Fruit fly (Drosophila melanogaster) whole organism, pupa: Measurements from ENCODE around the gene CG31016.

ENCODE experiments used
- CG10348 ChIP-seq: fragments of 200-800 bp; sonication (Bioruptor generic); IDR thresholded peaks from 2 replicates; pipeline ENCODE4 v1.3.6; 2022; ENCODE audit warnings: missing biosample characterization, missing genetic modification characterization
- CG12605 ChIP-seq: fragments of 200-800 bp; sonication (Bioruptor generic); IDR thresholded peaks from 2 replicates; pipeline ENCODE4 v1.3.6; 2022; ENCODE audit warnings: missing biosample characterization, missing genetic modification characterization
- CG13204 ChIP-seq: fragments of 200-800 bp; sonication (Bioruptor generic); optimal IDR thresholded peaks from 2 replicates; lab custom pipeline; 2018; ENCODE audit warnings: missing biosample characterization, mild to moderate bottlenecking, missing genetic modification characterization, moderate library complexity
- CG14655 ChIP-seq: fragments of 200-800 bp; sonication (Bioruptor generic); optimal IDR thresholded peaks from 3 replicates; lab custom pipeline; 2017; ENCODE audit warnings: mild to moderate bottlenecking, missing biosample characterization, missing genetic modification reagents, missing genetic modification characterization
- CG15710 ChIP-seq: fragments of 200-800 bp; sonication (Bioruptor generic); optimal IDR thresholded peaks from 2 replicates; lab custom pipeline; 2018; ENCODE audit warnings: missing biosample characterization, mild to moderate bottlenecking, missing genetic modification characterization, moderate library complexity
- CG17806 ChIP-seq: fragments of 200-800 bp; sonication (Bioruptor generic); optimal IDR thresholded peaks from 2 replicates; lab custom pipeline; 2018; ENCODE audit warnings: missing biosample characterization, mild to moderate bottlenecking, missing genetic modification characterization, moderate library complexity
- CG32121 ChIP-seq: fragments of 200-800 bp; sonication (Bioruptor generic); IDR thresholded peaks from 2 replicates; pipeline ENCODE4 v1.3.6; 2022; ENCODE audit warnings: missing biosample characterization, missing genetic modification characterization
- CG34367 ChIP-seq: fragments of 200-800 bp; sonication (Bioruptor generic); optimal IDR thresholded peaks from 2 replicates; lab custom pipeline; 2018; ENCODE audit warnings: missing biosample characterization, mild to moderate bottlenecking, missing genetic modification characterization
- CG4496 ChIP-seq: fragments of 200-800 bp; sonication (Bioruptor generic); IDR thresholded peaks from 3 replicates; pipeline ENCODE4 v1.3.6; 2022; ENCODE audit warnings: missing biosample characterization, missing genetic modification characterization
- CG8159 ChIP-seq: fragments of 200-800 bp; sonication (Bioruptor generic); optimal IDR thresholded peaks from 3 replicates; lab custom pipeline; 2018; ENCODE audit warnings: missing biosample characterization, mild to moderate bottlenecking, missing genetic modification characterization, moderate library complexity
- CG8301 ChIP-seq: fragments of 200-800 bp; sonication (Bioruptor generic); optimal IDR thresholded peaks from 2 replicates; lab custom pipeline; 2018; ENCODE audit warnings: missing biosample characterization, mild to moderate bottlenecking, missing genetic modification characterization
- CG9948 ChIP-seq: fragments of 200-800 bp; sonication (Bioruptor generic); optimal IDR thresholded peaks from 2 replicates; lab custom pipeline; 2018; ENCODE audit warnings: missing biosample characterization, mild to moderate bottlenecking, missing genetic modification characterization, moderate library complexity
- D1 ChIP-seq: fragments of 200-800 bp; sonication (Bioruptor generic); optimal IDR thresholded peaks from 2 replicates; lab custom pipeline; 2018; ENCODE audit warnings: missing biosample characterization, mild to moderate bottlenecking, missing genetic modification characterization, moderate library complexity
- EcR ChIP-seq: fragments of 200-800 bp; sonication (Bioruptor generic); optimal IDR thresholded peaks from 3 replicates; lab custom pipeline; 2019; ENCODE audit warnings: missing biosample characterization, missing genetic modification characterization, mild to moderate bottlenecking, moderate library complexity, missing genetic modification reagents
- Ets98B ChIP-seq: fragments of 200-800 bp; sonication (Bioruptor generic); IDR thresholded peaks from 2 replicates; pipeline ENCODE4 v1.3.6; 2022; ENCODE audit warnings: missing biosample characterization, missing genetic modification characterization
- Pif1A ChIP-seq: fragments of 200-800 bp; sonication (Bioruptor generic); optimal IDR thresholded peaks from 3 replicates; lab custom pipeline; 2016; ENCODE audit warnings: missing biosample characterization, missing genetic modification characterization
- Pif1B ChIP-seq: fragments of 200-800 bp; sonication (Bioruptor generic); optimal IDR thresholded peaks from 3 replicates; lab custom pipeline; 2016; ENCODE audit warnings: missing biosample characterization, missing genetic modification characterization
- Snoo ChIP-seq: fragments of 200-800 bp; sonication (Bioruptor generic); optimal IDR thresholded peaks from 3 replicates; lab custom pipeline; 2017; ENCODE audit warnings: missing biosample characterization, mild to moderate bottlenecking, missing genetic modification characterization, inconsistent platforms
- fd96Ca ChIP-seq: fragments of 200-800 bp; sonication (Bioruptor generic); IDR thresholded peaks from 3 replicates; pipeline ENCODE4 v1.3.6; 2022; ENCODE audit warnings: missing biosample characterization, missing genetic modification characterization
- gl ChIP-seq: fragments of 200-800 bp; sonication (Bioruptor generic); optimal IDR thresholded peaks from 2 replicates; lab custom pipeline; 2018; ENCODE audit warnings: missing biosample characterization, mild to moderate bottlenecking, missing genetic modification characterization
- rn ChIP-seq: fragments of 200-800 bp; sonication (Bioruptor generic); IDR thresholded peaks from 2 replicates; pipeline ENCODE4 v1.3.6; 2022; ENCODE audit warnings: missing biosample characterization, missing genetic modification characterization

Gene CG31016

DNA sequence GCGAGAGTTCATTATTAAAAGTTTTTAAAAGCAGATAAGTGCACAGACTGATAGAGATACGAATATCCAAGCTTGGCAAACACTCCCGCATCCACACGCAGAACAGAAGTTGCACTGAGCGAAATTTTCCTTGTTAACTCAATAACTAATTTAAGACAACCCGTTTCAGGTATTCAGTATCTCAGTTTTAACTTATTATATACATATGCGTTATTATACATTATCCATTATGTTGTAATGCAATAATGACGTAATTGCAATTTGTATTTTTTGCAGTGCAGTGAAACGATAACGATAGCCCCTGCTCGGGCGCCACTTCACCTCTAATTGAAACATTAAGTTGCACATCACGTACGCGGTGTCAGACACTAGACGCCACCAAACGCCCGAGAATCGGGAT lies 37.3 kb downstream of the CG31016 start:
- TF ChIP-seq CG8159 (tag; lab: Kevin White, UChicago) = peak; percentile 13
- no peak for TF ChIP-seq gl (tag; lab: Kevin White, UChicago)
- TF ChIP-seq CG14655 (GFP tag; lab: Kevin White, UChicago) = peak; percentile 20

DNA sequence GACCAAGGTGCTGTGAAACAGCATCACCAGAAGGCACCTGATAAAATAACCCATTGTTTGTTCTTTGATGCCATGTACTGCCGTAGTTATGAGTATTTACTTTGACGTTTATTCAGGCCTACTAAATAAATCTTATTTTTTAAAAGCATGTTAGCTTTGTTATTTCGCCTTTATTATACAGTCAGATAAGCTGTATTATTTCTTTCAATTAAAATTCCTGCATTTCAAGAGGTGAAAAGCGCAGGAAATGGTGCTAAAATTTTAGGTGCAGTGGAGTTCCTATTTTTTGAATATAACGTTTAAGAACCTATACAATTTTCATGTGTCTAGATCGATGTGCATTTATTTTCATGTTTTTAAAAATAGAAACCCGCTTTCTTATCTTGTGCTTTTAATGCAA lies 39.8 kb downstream of the CG31016 start, which contains the start of gene CG31013:
Gene CG31013 (minus strand): TSS at position 101 of the 400 bp plus-strand sequence.
- TF ChIP-seq CG8301 (tag; lab: Kevin White, UChicago) (no peak), CG12605 (GFP tag; lab: Robert Waterston, UW) (no peak), Ets98B (no peak), CG14655 (GFP tag; lab: Kevin White, UChicago) (no peak), CG8159 (tag; lab: Kevin White, UChicago) (no peak), CG15710 (tag; lab: Kevin White, UChicago) (no peak)

DNA sequence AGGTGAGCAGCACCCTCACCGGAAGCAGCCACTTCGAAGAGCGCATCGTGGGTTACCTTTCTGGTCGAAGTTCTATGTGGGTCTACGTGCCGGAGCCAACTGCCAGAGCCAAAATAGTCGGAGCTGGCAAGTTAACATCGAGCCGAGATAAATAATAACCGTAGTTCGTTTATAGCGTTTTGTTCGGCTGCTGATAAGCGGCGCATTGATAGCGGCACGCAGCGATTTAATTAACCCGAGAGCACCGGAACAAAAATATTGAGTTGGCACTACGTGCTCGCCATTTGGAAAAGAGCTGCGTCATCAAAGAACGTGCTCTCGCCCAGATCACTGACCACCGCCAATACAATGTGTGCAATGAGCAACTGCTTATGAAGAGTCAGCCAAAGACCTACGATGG lies 42.5 kb downstream of the CG31016 start, which contains the start of gene PH4alphaPV:
Gene PH4alphaPV (minus strand): TSS at position 101 of the 400 bp plus-strand sequence.
- TF ChIP-seq CG9948 = no peak
- TF ChIP-seq fd96Ca (GFP tag; lab: Robert Waterston, UW) = no peak
- TF ChIP-seq EcR (GFP tag; lab: Kevin White, UChicago) = no peak
- no peak for TF ChIP-seq D1 (tag; lab: Kevin White, UChicago)
- no peak for TF ChIP-seq CG13204
- TF ChIP-seq rn (GFP tag; lab: Robert Waterston, UW) = no peak
- TF ChIP-seq Snoo = no peak
- TF ChIP-seq CG4496 (GFP tag; lab: Robert Waterston, UW) = no peak
- no peak for TF ChIP-seq Pif1A
- TF ChIP-seq CG12605 (GFP tag; lab: Robert Waterston, UW) = no peak
- no peak for TF ChIP-seq CG32121 (GFP tag; lab: Robert Waterston, UW)
- TF ChIP-seq CG10348 = no peak
- TF ChIP-seq CG14655 (GFP tag; lab: Kevin White, UChicago) = no peak
- TF ChIP-seq CG15710 (tag; lab: Kevin White, UChicago) = no peak

DNA sequence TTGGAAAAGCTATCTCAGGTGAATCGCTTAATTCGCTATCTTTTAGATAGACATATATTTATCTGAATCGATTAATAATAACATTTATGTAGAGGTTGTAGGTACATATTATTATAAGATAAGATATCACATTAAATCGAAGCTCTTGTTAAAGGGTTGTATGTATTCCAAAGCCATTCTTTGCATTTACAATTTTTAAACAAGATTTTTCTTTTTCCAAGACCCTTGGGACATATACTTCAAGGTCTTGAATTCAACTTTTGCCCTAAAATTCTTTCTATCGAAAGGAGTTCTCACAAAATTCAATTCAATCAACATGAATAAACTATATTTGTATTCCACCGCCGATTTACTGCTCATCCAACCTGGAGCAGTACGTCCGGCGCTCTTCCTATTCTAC lies 42.9 kb downstream of the CG31016 start, which contains the start of gene CG34432:
Gene CG34432 (plus strand): TSS at position 301 of the 400 bp plus-strand sequence.
- no peak for TF ChIP-seq CG32121 (GFP tag; lab: Robert Waterston, UW)
- no peak for TF ChIP-seq CG13204
- no peak for TF ChIP-seq CG10348
- TF ChIP-seq CG8301 (tag; lab: Kevin White, UChicago) = no peak
- no peak for TF ChIP-seq Snoo
- no peak for TF ChIP-seq CG17806 (tag; lab: Kevin White, UChicago)
- no peak for TF ChIP-seq gl (tag; lab: Kevin White, UChicago)
- TF ChIP-seq CG9948 = no peak
- TF ChIP-seq CG34367 (tag; lab: Kevin White, UChicago) = no peak
- TF ChIP-seq Pif1A = no peak
- no peak for TF ChIP-seq Ets98B
- no peak for TF ChIP-seq CG14655 (GFP tag; lab: Kevin White, UChicago)
- no peak for TF ChIP-seq fd96Ca (GFP tag; lab: Robert Waterston, UW)
- TF ChIP-seq EcR (GFP tag; lab: Kevin White, UChicago) = no peak
- TF ChIP-seq CG8159 (tag; lab: Kevin White, UChicago) = no peak
- no peak for TF ChIP-seq CG4496 (GFP tag; lab: Robert Waterston, UW)
- TF ChIP-seq D1 (tag; lab: Kevin White, UChicago) = no peak
- TF ChIP-seq CG15710 (tag; lab: Kevin White, UChicago) = no peak

DNA sequence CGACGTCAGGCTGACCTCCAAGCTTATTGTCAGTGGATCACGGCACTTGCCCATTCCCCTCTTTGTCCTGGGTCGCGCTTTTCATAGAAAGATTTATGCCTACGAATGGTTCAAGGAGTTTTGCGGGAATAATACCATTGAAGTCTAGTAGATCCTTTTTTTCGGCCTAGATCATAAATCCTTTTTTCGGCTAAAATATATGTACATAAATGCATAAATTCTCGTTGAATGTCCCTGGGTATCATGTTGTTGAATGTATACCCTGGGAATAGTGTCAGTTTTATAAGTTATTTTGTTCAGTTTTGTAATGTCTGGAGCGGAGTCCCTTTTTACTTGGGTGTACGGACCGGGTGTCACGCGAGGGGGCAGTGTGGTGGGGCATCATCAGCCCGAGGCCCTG lies 43.7 kb downstream of the CG31016 start, which contains the start of gene CG34433:
Gene CG34433 (plus strand): TSS at position 301 of the 400 bp plus-strand sequence.
- TF ChIP-seq EcR (GFP tag; lab: Kevin White, UChicago) (no peak), CG15710 (tag; lab: Kevin White, UChicago) (no peak), CG8301 (tag; lab: Kevin White, UChicago) (no peak), gl (tag; lab: Kevin White, UChicago) (no peak), CG32121 (GFP tag; lab: Robert Waterston, UW) (no peak), rn (GFP tag; lab: Robert Waterston, UW) (no peak), Pif1B (GFP tag; lab: Kevin White, UChicago) (no peak)
- TF ChIP-seq, all 21 proteins: peak for 0
